Worm (Caenorhabditis elegans): ENCODE measurements around the gene str-190.

Gene str-190

ce11 chrV:7434805-7435363 lies 43.4 kb downstream of the str-190 start:
- TF ChIP-seq snpc-4 (tag; optimal IDR thresholded peaks at IDR 0.05) (peak; percentile 21), lin-39 (tag; optimal IDR thresholded peaks at IDR 0.05) (peak; percentile 51), nhr-76 (tag; optimal IDR thresholded peaks at IDR 0.05) (no peak), fos-1 (tag; optimal IDR thresholded peaks at IDR 0.05) (no peak), hmg-11 (tag; optimal IDR thresholded peaks at IDR 0.05) (peak; percentile 27), elt-3 (tag; optimal IDR thresholded peaks at IDR 0.05) (no peak), nhr-77 (tag; optimal IDR thresholded peaks at IDR 0.05) (no peak), zag-1 (tag; optimal IDR thresholded peaks at IDR 0.05) (no peak), ama-1 (optimal IDR thresholded peaks at IDR 0.05) (peak; percentile 42), skn-1 (tag; optimal IDR thresholded peaks at IDR 0.05) (peak; percentile 62), R02D3.7 (tag; optimal IDR thresholded peaks at IDR 0.05) (no peak), pha-4 (tag; optimal IDR thresholded peaks at IDR 0.05) (peak; percentile 60), fkh-10 (GFP tag; optimal IDR thresholded peaks at IDR 0.05) (peak; percentile 40), elt-2 (tag; optimal IDR thresholded peaks at IDR 0.05) (peak; percentile 74), mdl-1 (tag; optimal IDR thresholded peaks at IDR 0.05) (peak; percentile 76), ceh-82 (tag; optimal IDR thresholded peaks at IDR 0.05) (no peak), egl-5 (tag; optimal IDR thresholded peaks at IDR 0.05) (peak; percentile 69), lin-15B (tag; optimal IDR thresholded peaks at IDR 0.05) (peak; percentile 9), pqm-1 (tag; optimal IDR thresholded peaks at IDR 0.05) (peak; percentile 91), elt-1 (tag; optimal IDR thresholded peaks at IDR 0.05) (peak; percentile 4), nhr-23 (tag; optimal IDR thresholded peaks at IDR 0.05) (no peak), nfya-1 (tag; optimal IDR thresholded peaks at IDR 0.05; ENCODE audit: insufficient read depth) (peak; percentile 50)

ce11 chrV:7432441-7433146 lies 45.7 kb downstream of the str-190 start:
- TF ChIP-seq nhr-43 (tag; optimal IDR thresholded peaks at IDR 0.05; ENCODE audit: poor library complexity, severe bottlenecking) (peak; percentile 70), nhr-23 (tag; optimal IDR thresholded peaks at IDR 0.05) (peak; percentile 6), lsy-12 (tag; optimal IDR thresholded peaks at IDR 0.05) (peak; percentile 24), elt-2 (tag; optimal IDR thresholded peaks at IDR 0.05) (peak; percentile 42), nhr-12 (tag; optimal IDR thresholded peaks at IDR 0.05) (no peak), ama-1 (optimal IDR thresholded peaks at IDR 0.05) (peak; percentile 76), ztf-4 (tag; optimal IDR thresholded peaks at IDR 0.05) (no peak), eor-1 (tag; optimal IDR thresholded peaks at IDR 0.05) (no peak)

ce11 chrV:7431016-7431415 lies 47.3 kb downstream of the str-190 start, which contains the start of gene srw-71:
srw-71 (minus strand) TSS chrV:7431116.
- no peak for TF ChIP-seq sea-2 (GFP tag; optimal IDR thresholded peaks at IDR 0.05)
- TF ChIP-seq ama-1 (optimal IDR thresholded peaks at IDR 0.05): no peak
- TF ChIP-seq nhr-67 (tag; optimal IDR thresholded peaks at IDR 0.05): no peak
- TF ChIP-seq pha-4 (tag; optimal IDR thresholded peaks at IDR 0.05): no peak
- TF ChIP-seq daf-12 (tag; optimal IDR thresholded peaks at IDR 0.05): no peak
- no peak for TF ChIP-seq tbx-2 (tag; optimal IDR thresholded peaks at IDR 0.05)
- no peak for TF ChIP-seq elt-1 (tag; optimal IDR thresholded peaks at IDR 0.05)
- TF ChIP-seq pqm-1 (tag; optimal IDR thresholded peaks at IDR 0.05): no peak
- TF ChIP-seq ztf-4 (tag; optimal IDR thresholded peaks at IDR 0.05): no peak
- no peak for TF ChIP-seq unc-39 (tag; optimal IDR thresholded peaks at IDR 0.05)
- no peak for TF ChIP-seq elt-2 (tag; optimal IDR thresholded peaks at IDR 0.05)
- TF ChIP-seq fkh-2 (tag; optimal IDR thresholded peaks at IDR 0.05): no peak
- no peak for TF ChIP-seq elt-3 (tag; optimal IDR thresholded peaks at IDR 0.05)
- no peak for TF ChIP-seq mml-1 (tag; optimal IDR thresholded peaks at IDR 0.05)

- TF ChIP-seq ceh-16 (tag; optimal IDR thresholded peaks at IDR 0.05): no peak
- no peak for TF ChIP-seq eor-1 (tag; optimal IDR thresholded peaks at IDR 0.05)
- no peak for TF ChIP-seq elt-3 (tag; optimal IDR thresholded peaks at IDR 0.05)
- TF ChIP-seq egl-5 (tag; optimal IDR thresholded peaks at IDR 0.05): no peak
- no peak for TF ChIP-seq nhr-43 (tag; optimal IDR thresholded peaks at IDR 0.05; ENCODE audit: poor library complexity, severe bottlenecking)
- no peak for TF ChIP-seq nhr-28 (tag; optimal IDR thresholded peaks at IDR 0.05)
- TF ChIP-seq jun-1 (tag; optimal IDR thresholded peaks at IDR 0.05): no peak
- TF ChIP-seq nhr-237 (tag; optimal IDR thresholded peaks at IDR 0.05): no peak
- TF ChIP-seq nhr-12 (tag; optimal IDR thresholded peaks at IDR 0.05): no peak
Measured at ce11 chrV:7428880-7429279, 49.4 kb downstream of the str-190 start, which contains the start of gene srw-69. srw-69 (minus strand) TSS chrV:7428980.

All from whole organism, L3 larva.